Worm (Caenorhabditis elegans) whole organism, young adult: ENCODE results near the gene vps-16.

ENCODE experiments used
- B0261.1 ChIP-seq: sonication (generic microtip); optimal IDR thresholded peaks from 2 replicates; lab custom pipeline; 2016; ENCODE audit warnings: mild to moderate bottlenecking, missing genetic modification characterization, moderate library complexity, missing compliant biosample characterization
- F57C9.4 ChIP-seq: sonication (generic microtip); optimal IDR thresholded peaks from 2 replicates; lab custom pipeline; 2017; ENCODE audit warnings: mild to moderate bottlenecking, missing genetic modification characterization, missing compliant biosample characterization
- Y67H2A.10 ChIP-seq: fragments of 200-800 bp; sonication (Bioruptor generic); conservative IDR thresholded peaks from 2 replicates; pipeline ENCODE4 v1.3.6; 2022; ENCODE audit warnings: missing genetic modification reagents, missing genetic modification characterization, missing compliant biosample characterization
- chd-7 ChIP-seq: sonication (generic microtip); optimal IDR thresholded peaks from 2 replicates; lab custom pipeline; 2016; ENCODE audit warnings: mild to moderate bottlenecking, missing genetic modification characterization, moderate library complexity, missing compliant biosample characterization
- egl-44 ChIP-seq: fragments of 200-800 bp; sonication (Bioruptor generic); IDR thresholded peaks from 2 replicates; pipeline ENCODE4 v1.3.6; 2022; ENCODE audit warnings: missing genetic modification reagents, missing genetic modification characterization, missing compliant biosample characterization
- rpc-1 ChIP-seq, 2 experiments: fragments of 150-350 bp in 1 of 2; sonication (generic microtip) in 1 of 2; optimal IDR thresholded peaks; 2 replicates each; lab custom pipeline; 2014 to 2018; ENCODE audit warnings: missing biosample characterization in 1 of 2, missing genetic modification characterization in 1 of 2, missing genetic modification reagents in 1 of 2, missing genotype in 1 of 2
- sea-2 ChIP-seq: fragments of 200-800 bp; sonication (Bioruptor generic); IDR thresholded peaks from 2 replicates; pipeline ENCODE4 v1.3.6; 2022; ENCODE audit warnings: missing genetic modification characterization, missing compliant biosample characterization
- tbp1 ChIP-seq: fragments of 200-800 bp; sonication (Bioruptor generic); optimal IDR thresholded peaks from 2 replicates; lab custom pipeline; 2018; ENCODE audit warnings: mild to moderate bottlenecking, missing genetic modification characterization, missing compliant biosample characterization
- ztf-26 ChIP-seq: sonication (generic microtip); optimal IDR thresholded peaks from 2 replicates; lab custom pipeline; 2017; ENCODE audit warnings: missing genetic modification characterization, missing compliant biosample characterization

ce11 chrIII:6463679-6464078 is 30.6 kb downstream of the vps-16 start, which contains the start of gene dlc-1:
- no peak for TF ChIP-seq Y67H2A.10 (GFP tag; lab: Robert Waterston, UW)
- TF ChIP-seq sea-2: no peak
- TF ChIP-seq ztf-26 (tag; lab: Kevin White, UChicago): no peak
- TF ChIP-seq F57C9.4 (tag; lab: Kevin White, UChicago): no peak
- TF ChIP-seq tbp1 (GFP tag; lab: Kevin White, UChicago): no peak
- TF ChIP-seq B0261.1 (tag; lab: Kevin White, UChicago): no peak
- no peak for TF ChIP-seq chd-7 (tag; lab: Kevin White, UChicago)
- TF ChIP-seq egl-44 (GFP tag; lab: Robert Waterston, UW): no peak
- no peak for TF ChIP-seq rpc-1 (optimal IDR thresholded peaks at IDR 0.05; lab: Kevin White, UChicago)
- no peak for TF ChIP-seq rpc-1 (tag; optimal IDR thresholded peaks at IDR 0.05; lab: Kevin White, UChicago)
